Fruit fly (Drosophila melanogaster) whole organism, prepupa: Measurements from ENCODE around the gene PGAP1.
A peak's percentile ranks its signal among the peaks of the same experiment; 100 is the strongest.

Experiments
- Blimp-1 ChIP-seq: fragments of 200-800 bp; sonication (Bioruptor generic); optimal IDR thresholded peaks from 3 replicates; lab custom pipeline; 2017; ENCODE audit warnings: missing biosample characterization, missing genetic modification characterization, mild to moderate bottlenecking, moderate library complexity, missing genetic modification reagents
- CG10669 ChIP-seq: fragments of 200-800 bp; sonication (Bioruptor generic); optimal IDR thresholded peaks from 3 replicates; lab custom pipeline; 2018; ENCODE audit warnings: missing biosample characterization, mild to moderate bottlenecking, missing genetic modification characterization, moderate library complexity
- CG11294 ChIP-seq: fragments of 200-800 bp; sonication (Bioruptor generic); IDR thresholded peaks from 2 replicates; pipeline ENCODE4 v1.3.6; 2022; ENCODE audit warnings: missing biosample characterization, missing genetic modification characterization
- CG15336 ChIP-seq: fragments of 200-800 bp; sonication (Bioruptor generic); IDR thresholded peaks from 2 replicates; pipeline ENCODE4 v1.3.6; 2022; ENCODE audit warnings: missing biosample characterization, missing genetic modification characterization
- CG1621 ChIP-seq: fragments of 200-800 bp; sonication (Bioruptor generic); optimal IDR thresholded peaks from 3 replicates; lab custom pipeline; 2018; ENCODE audit warnings: missing biosample characterization, mild to moderate bottlenecking, missing genetic modification characterization
- CG16779 ChIP-seq: fragments of 200-800 bp; sonication (Bioruptor generic); optimal IDR thresholded peaks from 3 replicates; lab custom pipeline; 2017; ENCODE audit warnings: missing biosample characterization, mild to moderate bottlenecking, missing genetic modification characterization
- CG31627 ChIP-seq: fragments of 200-800 bp; sonication (Bioruptor generic); optimal IDR thresholded peaks from 3 replicates; lab custom pipeline; 2016; ENCODE audit warnings: missing biosample characterization, missing genetic modification characterization
- CG32006 ChIP-seq: fragments of 200-800 bp; sonication (Bioruptor generic); optimal IDR thresholded peaks from 3 replicates; lab custom pipeline; 2017; ENCODE audit warnings: missing biosample characterization, mild to moderate bottlenecking, missing genetic modification characterization
- CG34406 ChIP-seq: fragments of 200-800 bp; sonication (Bioruptor generic); optimal IDR thresholded peaks from 3 replicates; lab custom pipeline; 2016; ENCODE audit warnings: missing biosample characterization, missing genetic modification characterization
- CG3919 ChIP-seq: fragments of 200-800 bp; sonication (Bioruptor generic); optimal IDR thresholded peaks from 3 replicates; lab custom pipeline; 2016; ENCODE audit warnings: missing biosample characterization, missing genetic modification characterization
- CG6163 ChIP-seq: fragments of 200-800 bp; sonication (Bioruptor generic); IDR thresholded peaks from 3 replicates; pipeline ENCODE4 v1.3.6; 2022; ENCODE audit warnings: missing biosample characterization, missing genetic modification characterization
- CG6276 ChIP-seq: fragments of 200-800 bp; sonication (Bioruptor generic); optimal IDR thresholded peaks from 2 replicates; lab custom pipeline; 2017; ENCODE audit warnings: missing biosample characterization, mild to moderate bottlenecking, missing genetic modification characterization
- CG6792 ChIP-seq: fragments of 200-800 bp; sonication (Bioruptor generic); optimal IDR thresholded peaks from 3 replicates; lab custom pipeline; 2016; ENCODE audit warnings: missing biosample characterization, missing genetic modification characterization
- CG6808 ChIP-seq: fragments of 200-800 bp; sonication (Bioruptor generic); optimal IDR thresholded peaks from 3 replicates; lab custom pipeline; 2017; ENCODE audit warnings: missing biosample characterization, missing genetic modification characterization, mild to moderate bottlenecking, moderate library complexity, missing genetic modification reagents
- CG6854 ChIP-seq: fragments of 200-800 bp; sonication (Bioruptor generic); optimal IDR thresholded peaks from 2 replicates; lab custom pipeline; 2017; ENCODE audit warnings: missing biosample characterization, mild to moderate bottlenecking, missing genetic modification characterization
- CG7368 ChIP-seq: fragments of 200-800 bp; sonication (Bioruptor generic); optimal IDR thresholded peaks from 3 replicates; lab custom pipeline; 2016; ENCODE audit warnings: missing biosample characterization, missing genetic modification characterization
- CG8119 ChIP-seq: fragments of 200-800 bp; sonication (Bioruptor generic); IDR thresholded peaks from 3 replicates; pipeline ENCODE4 v1.3.6; 2022; ENCODE audit warnings: missing biosample characterization, missing genetic modification characterization
- CG8632 ChIP-seq: fragments of 200-800 bp; sonication (Bioruptor generic); optimal IDR thresholded peaks from 3 replicates; lab custom pipeline; 2016; ENCODE audit warnings: missing biosample characterization, missing genetic modification characterization
- Eip75B ChIP-seq: fragments of 200-800 bp; sonication (Bioruptor generic); optimal IDR thresholded peaks from 3 replicates; lab custom pipeline; 2016; ENCODE audit warnings: missing biosample characterization, missing genetic modification characterization
- Eip78C ChIP-seq: fragments of 200-800 bp; sonication (Bioruptor generic); peaks from one replicate; lab custom pipeline; 2016; ENCODE audit warnings: missing biosample characterization, missing genetic modification characterization
- Ets96B ChIP-seq: fragments of 200-800 bp; optimal IDR thresholded peaks from 2 replicates; lab custom pipeline; 2019; ENCODE audit warnings: missing biosample characterization, mild to moderate bottlenecking, missing genetic modification characterization, moderate library complexity
- Gug ChIP-seq: fragments of 200-800 bp; sonication (Bioruptor generic); IDR thresholded peaks from 2 replicates; pipeline ENCODE4 v1.3.6; 2022; ENCODE audit warnings: missing biosample characterization, missing genetic modification characterization
- Hr39 ChIP-seq: fragments of 200-800 bp; sonication (Bioruptor generic); optimal IDR thresholded peaks from 2 replicates; lab custom pipeline; 2016; ENCODE audit warnings: missing biosample characterization, missing genetic modification characterization
- Hr4 ChIP-seq: fragments of 200-800 bp; sonication (Bioruptor generic); optimal IDR thresholded peaks from 3 replicates; lab custom pipeline; 2016; ENCODE audit warnings: missing biosample characterization, missing genetic modification characterization
- Met ChIP-seq: fragments of 200-800 bp; sonication (Bioruptor generic); optimal IDR thresholded peaks from 3 replicates; lab custom pipeline; 2016; ENCODE audit warnings: missing biosample characterization, missing genetic modification characterization
- OdsH ChIP-seq: fragments of 200-800 bp; sonication (Bioruptor generic); optimal IDR thresholded peaks from 3 replicates; lab custom pipeline; 2016; ENCODE audit warnings: missing biosample characterization, missing genetic modification characterization
- Smox ChIP-seq: fragments of 200-800 bp; sonication (Bioruptor generic); optimal IDR thresholded peaks from 3 replicates; lab custom pipeline; 2016; ENCODE audit warnings: missing biosample characterization, missing genetic modification characterization
- Sox102F ChIP-seq: fragments of 200-800 bp; sonication (Bioruptor generic); optimal IDR thresholded peaks from 2 replicates; lab custom pipeline; 2016; ENCODE audit warnings: missing biosample characterization, mild to moderate bottlenecking, missing genetic modification characterization
- achi ChIP-seq: fragments of 200-800 bp; sonication (Bioruptor generic); optimal IDR thresholded peaks from 3 replicates; lab custom pipeline; 2016; ENCODE audit warnings: missing biosample characterization, missing genetic modification characterization
- acj6 ChIP-seq: fragments of 200-800 bp; sonication (Bioruptor generic); optimal IDR thresholded peaks from 3 replicates; lab custom pipeline; 2016; ENCODE audit warnings: missing biosample characterization, missing genetic modification characterization
- dac ChIP-seq: fragments of 200-800 bp; sonication (Bioruptor generic); optimal IDR thresholded peaks from 2 replicates; lab custom pipeline; 2017; ENCODE audit warnings: missing biosample characterization, mild to moderate bottlenecking, missing genetic modification characterization
- dsx ChIP-seq: fragments of 200-800 bp; optimal IDR thresholded peaks from 3 replicates; lab custom pipeline; 2019; ENCODE audit warnings: missing biosample characterization, mild to moderate bottlenecking, missing genetic modification characterization, moderate library complexity; ENCODE audit not compliant: poor library complexity, severe bottlenecking
- eg ChIP-seq: fragments of 200-800 bp; sonication (Bioruptor generic); IDR thresholded peaks from 3 replicates; pipeline ENCODE4 v1.3.6; 2022; ENCODE audit warnings: missing biosample characterization, missing genetic modification characterization
- esn ChIP-seq: fragments of 200-800 bp; sonication (Bioruptor generic); optimal IDR thresholded peaks from 2 replicates; lab custom pipeline; 2016; ENCODE audit warnings: missing biosample characterization, mild to moderate bottlenecking, missing genetic modification characterization, moderate library complexity
- fd59A ChIP-seq: fragments of 200-800 bp; sonication (Bioruptor generic); optimal IDR thresholded peaks from 2 replicates; lab custom pipeline; 2017; ENCODE audit warnings: missing biosample characterization, mild to moderate bottlenecking, missing genetic modification characterization, missing genetic modification reagents
- fkh ChIP-seq: fragments of 200-800 bp; sonication (Bioruptor generic); optimal IDR thresholded peaks from 3 replicates; lab custom pipeline; 2017; ENCODE audit warnings: missing biosample characterization, mild to moderate bottlenecking, missing genetic modification characterization, moderate library complexity
- net ChIP-seq: fragments of 200-800 bp; sonication (Bioruptor generic); optimal IDR thresholded peaks from 3 replicates; lab custom pipeline; 2016; ENCODE audit warnings: missing biosample characterization, missing genetic modification characterization
- pdm3 ChIP-seq: fragments of 200-800 bp; sonication (Bioruptor generic); optimal IDR thresholded peaks from 3 replicates; lab custom pipeline; 2016; ENCODE audit warnings: missing biosample characterization, missing genetic modification characterization
- spab ChIP-seq: fragments of 200-800 bp; sonication (Bioruptor generic); optimal IDR thresholded peaks from 2 replicates; lab custom pipeline; 2017; ENCODE audit warnings: missing biosample characterization, mild to moderate bottlenecking, missing genetic modification characterization, missing genetic modification reagents
- ss ChIP-seq, 2 experiments: fragments of 200-800 bp; sonication (Bioruptor generic); optimal IDR thresholded peaks; 2 replicates in 1 of 2; 3 replicates in 1 of 2; lab custom pipeline; 2017 to 2018; ENCODE audit warnings: mild to moderate bottlenecking in 2 of 2, missing biosample characterization in 2 of 2, missing genetic modification characterization in 2 of 2, moderate library complexity in 1 of 2
- svp ChIP-seq: fragments of 200-800 bp; sonication (Bioruptor generic); peaks from one replicate; lab custom pipeline; 2016; ENCODE audit warnings: missing biosample characterization, missing genetic modification characterization
- topi ChIP-seq: fragments of 200-800 bp; sonication (Bioruptor generic); optimal IDR thresholded peaks from 3 replicates; lab custom pipeline; 2016; ENCODE audit warnings: missing biosample characterization, missing genetic modification characterization
- vri ChIP-seq: fragments of 200-800 bp; sonication (Bioruptor generic); optimal IDR thresholded peaks from 3 replicates; lab custom pipeline; 2016; ENCODE audit warnings: missing biosample characterization, mild to moderate bottlenecking, missing genetic modification characterization

Gene PGAP1

DNA sequence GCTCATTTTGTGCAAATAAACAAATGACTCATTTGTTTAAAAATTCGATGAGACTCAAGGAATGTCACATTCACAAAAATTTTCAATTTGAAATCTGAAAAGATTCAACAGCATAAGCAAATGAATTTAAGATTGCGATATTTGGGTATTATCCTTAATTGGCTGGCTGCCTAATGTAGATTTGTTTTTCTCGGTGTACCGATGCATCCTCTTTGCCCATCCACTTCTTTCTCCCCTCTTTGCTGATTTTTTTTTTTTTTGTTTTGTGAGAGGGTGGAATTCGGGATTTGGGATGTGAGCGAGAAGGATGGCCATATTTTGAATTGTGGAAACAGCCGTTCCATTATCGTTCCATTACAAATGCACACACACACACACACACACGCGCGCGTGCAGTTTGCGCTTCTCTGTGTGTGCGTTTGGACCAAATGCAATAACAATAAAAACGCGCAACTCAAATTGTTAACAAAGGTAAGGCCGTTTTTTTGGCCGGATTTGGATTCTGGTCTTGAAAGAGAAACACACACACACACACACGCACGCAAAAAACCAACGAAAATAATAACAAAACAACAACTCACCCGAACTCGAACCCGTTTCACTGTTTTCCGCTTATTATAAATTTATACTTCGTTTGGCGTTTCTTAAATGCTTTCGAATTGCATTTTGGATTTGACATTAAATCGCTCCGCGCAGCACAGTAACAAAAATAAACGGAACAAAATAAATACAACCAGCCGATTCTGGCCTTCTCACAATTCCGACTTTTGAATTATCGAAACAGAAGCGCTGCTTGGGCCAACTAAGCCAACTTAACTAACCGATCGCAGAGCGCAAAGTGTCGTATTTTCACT, 10.0 kb downstream of the PGAP1 start (continued):
- TF ChIP-seq net (GFP tag; lab: Kevin White, UChicago) (peak; percentile 72), Eip75B (GFP tag; lab: Kevin White, UChicago) (no peak), CG15336 (GFP tag; lab: Robert Waterston, UW) (peak; percentile 31; the same call in 1 of the 2 replicates), OdsH (GFP tag; lab: Kevin White, UChicago) (no peak), CG11294 (GFP tag; lab: Robert Waterston, UW) (0 out of 2 replicates have a peak, but pooled peaks have one; percentile 22), Sox102F (GFP tag; lab: Kevin White, UChicago) (peak; percentile 80), CG6163 (peak; percentile 81), CG31627 (GFP tag; lab: Kevin White, UChicago) (peak; percentile 84), achi (GFP tag; lab: Kevin White, UChicago) (no peak), acj6 (GFP tag; lab: Kevin White, UChicago) (peak; percentile 70), CG1621 (tag; lab: Kevin White, UChicago) (peak; percentile 57), CG8632 (GFP tag; lab: Kevin White, UChicago) (peak; percentile 73), dac (peak; percentile 29), ss (GFP tag; optimal IDR thresholded peaks at IDR 0.05; lab: Kevin White, UChicago) (peak; percentile 10 to 55), pdm3 (GFP tag; lab: Kevin White, UChicago) (no peak), CG8119 (peak; percentile 53; the same call in 1 of the 3 replicates)

DNA sequence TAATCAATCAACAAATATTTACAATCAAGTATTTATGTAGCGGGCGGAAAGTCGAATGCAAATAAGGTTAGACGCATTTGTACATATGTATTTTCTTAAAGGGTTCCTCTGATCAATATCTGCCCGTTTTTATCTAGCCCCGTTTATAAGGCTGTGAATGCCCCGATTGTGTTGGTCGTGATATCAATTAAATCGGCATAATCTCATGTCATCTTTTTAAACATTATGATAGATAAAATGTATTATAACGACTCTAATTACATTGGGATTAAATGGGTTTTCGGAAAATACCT, 11.1 kb downstream of the PGAP1 start:
- TF ChIP-seq fd59A (GFP tag; lab: Kevin White, UChicago) (no peak), fkh (peak; percentile 68)

- TF ChIP-seq eg (0 out of 3 replicates have a peak, but pooled peaks have one; percentile 21), acj6 (GFP tag; lab: Kevin White, UChicago) (no peak), Hr4 (GFP tag; lab: Kevin White, UChicago) (no peak), CG16779 (no peak), dsx (GFP tag; lab: Kevin White, UChicago) (peak; percentile 15), CG1621 (tag; lab: Kevin White, UChicago) (no peak), CG6854 (peak; percentile 53), Sox102F (GFP tag; lab: Kevin White, UChicago) (peak; percentile 42), svp (GFP tag; lab: Kevin White, UChicago) (peak; percentile 46), CG8632 (GFP tag; lab: Kevin White, UChicago) (peak; percentile 28), spab (GFP tag; lab: Kevin White, UChicago) (no peak), CG10669 (peak; percentile 34), CG6792 (peak; percentile 12), Gug (GFP tag; lab: Robert Waterston, UW) (no peak), Met (GFP tag; lab: Kevin White, UChicago) (peak; percentile 52), CG6276 (GFP tag; lab: Kevin White, UChicago) (no peak), topi (GFP tag; lab: Kevin White, UChicago) (peak; percentile 17), Ets96B (tag; lab: Kevin White, UChicago) (peak; percentile 1), ss (GFP tag; optimal IDR thresholded peaks at IDR 0.05; lab: Kevin White, UChicago) (peak; percentile 13 to 41), CG34406 (no peak), Hr39 (GFP tag; lab: Kevin White, UChicago) (no peak), Blimp-1 (GFP tag; lab: Kevin White, UChicago) (peak; percentile 19), fkh (peak; percentile 98), CG32006 (GFP tag; lab: Kevin White, UChicago) (no peak), vri (GFP tag; lab: Kevin White, UChicago) (peak; percentile 53), Eip78C (GFP tag; lab: Kevin White, UChicago) (peak; percentile 67), net (GFP tag; lab: Kevin White, UChicago) (peak; percentile 8), OdsH (GFP tag; lab: Kevin White, UChicago) (peak; percentile 12), CG7368 (GFP tag; lab: Kevin White, UChicago) (peak; percentile 34), Smox (GFP tag; lab: Kevin White, UChicago) (peak; percentile 35), esn (peak; percentile 45), CG3919 (peak; percentile 5), CG6808 (GFP tag; lab: Kevin White, UChicago) (peak; percentile 4), Eip75B (GFP tag; lab: Kevin White, UChicago) (peak; percentile 11), fd59A (GFP tag; lab: Kevin White, UChicago) (no peak)
Measured at dm6 chrX:5677400-5678177, 11.7 kb downstream of the PGAP1 start.
